Fruit fly (Drosophila melanogaster) whole organism, pupa: ENCODE measurements around the gene ed.

ENCODE experiments used
- CG9948 ChIP-seq: fragments of 200-800 bp; sonication (Bioruptor generic); optimal IDR thresholded peaks from 2 replicates; lab custom pipeline; 2018; ENCODE audit warnings: missing biosample characterization, mild to moderate bottlenecking, missing genetic modification characterization, moderate library complexity
- Pif1B ChIP-seq: fragments of 200-800 bp; sonication (Bioruptor generic); optimal IDR thresholded peaks from 3 replicates; lab custom pipeline; 2016; ENCODE audit warnings: missing biosample characterization, missing genetic modification characterization

dm6 chr2L:4031203-4032096 lies at the start of gene ed:
- TF ChIP-seq Pif1B (GFP tag; lab: Kevin White, UChicago) (no peak), CG9948 (no peak)
